Fruit fly (Drosophila melanogaster) whole organism, embryonic: ENCODE measurements around the gene bmm.

ENCODE experiments used
- CG10321 ChIP-seq: fragments of 200-800 bp; sonication (Bioruptor generic); IDR thresholded peaks from 2 replicates; pipeline ENCODE4 v1.3.6; 2022; ENCODE audit warnings: missing biosample characterization, missing genetic modification characterization
- CG10543 ChIP-seq: fragments of 200-800 bp; sonication (Bioruptor generic); optimal IDR thresholded peaks from 3 replicates; lab custom pipeline; 2017; ENCODE audit warnings: missing biosample characterization, mild to moderate bottlenecking, missing genetic modification characterization, moderate library complexity
- CG11560 ChIP-seq: fragments of 200-800 bp; sonication (Bioruptor generic); IDR thresholded peaks from 3 replicates; pipeline ENCODE4 v1.3.6; 2022; ENCODE audit warnings: missing biosample characterization, missing genetic modification characterization
- CG12071 ChIP-seq: fragments of 200-800 bp; sonication (Bioruptor generic); optimal IDR thresholded peaks from 3 replicates; lab custom pipeline; 2018; ENCODE audit warnings: missing biosample characterization, mild to moderate bottlenecking, missing genetic modification characterization
- CG12104 ChIP-seq: fragments of 200-800 bp; sonication (Bioruptor generic); optimal IDR thresholded peaks from 3 replicates; lab custom pipeline; 2016; ENCODE audit warnings: missing biosample characterization, missing genetic modification characterization
- CG12942 ChIP-seq: fragments of 200-800 bp; sonication (Bioruptor generic); optimal IDR thresholded peaks from 3 replicates; lab custom pipeline; 2016; ENCODE audit warnings: missing biosample characterization, missing genetic modification characterization
- CG13296 ChIP-seq: fragments of 200-800 bp; sonication (Bioruptor generic); optimal IDR thresholded peaks from 3 replicates; lab custom pipeline; 2018; ENCODE audit warnings: missing biosample characterization, mild to moderate bottlenecking, missing genetic modification characterization
- CG13775 ChIP-seq: fragments of 200-800 bp; sonication (Bioruptor generic); optimal IDR thresholded peaks from 3 replicates; lab custom pipeline; 2017; ENCODE audit warnings: missing biosample characterization, mild to moderate bottlenecking, missing genetic modification characterization
- CG1529 ChIP-seq: fragments of 200-800 bp; sonication (Bioruptor generic); optimal IDR thresholded peaks from 3 replicates; lab custom pipeline; 2018; ENCODE audit warnings: missing biosample characterization, missing genetic modification characterization
- CG17612 ChIP-seq: fragments of 200-800 bp; sonication (Bioruptor generic); IDR thresholded peaks from 2 replicates; pipeline ENCODE4 v1.3.6; 2022; ENCODE audit warnings: missing biosample characterization, missing genetic modification characterization
- CG4404 ChIP-seq: fragments of 200-800 bp; sonication (Bioruptor generic); IDR thresholded peaks from 2 replicates; pipeline ENCODE4 v1.3.6; 2022; ENCODE audit warnings: missing biosample characterization, missing genetic modification characterization
- CG4424 ChIP-seq: fragments of 200-800 bp; sonication (Bioruptor generic); optimal IDR thresholded peaks from 3 replicates; lab custom pipeline; 2016; ENCODE audit warnings: missing biosample characterization, missing genetic modification characterization
- CG4730 ChIP-seq: fragments of 200-800 bp; sonication (Bioruptor generic); IDR thresholded peaks from 2 replicates; pipeline ENCODE4 v1.3.6; 2022; ENCODE audit warnings: missing biosample characterization, missing genetic modification characterization
- CG6765 ChIP-seq: fragments of 200-800 bp; sonication (Bioruptor generic); optimal IDR thresholded peaks from 3 replicates; lab custom pipeline; 2017; ENCODE audit warnings: missing biosample characterization, mild to moderate bottlenecking, missing genetic modification characterization
- CG6854 ChIP-seq: fragments of 200-800 bp; sonication (Bioruptor generic); optimal IDR thresholded peaks from 3 replicates; lab custom pipeline; 2017; ENCODE audit warnings: missing biosample characterization, mild to moderate bottlenecking, missing genetic modification characterization
- CG7271 ChIP-seq: fragments of 200-800 bp; sonication (Bioruptor generic); optimal IDR thresholded peaks from 2 replicates; lab custom pipeline; 2018; ENCODE audit warnings: missing biosample characterization, mild to moderate bottlenecking, missing genetic modification characterization, moderate library complexity
- CG9437 ChIP-seq: fragments of 200-800 bp; sonication (Bioruptor generic); optimal IDR thresholded peaks from 2 replicates; lab custom pipeline; 2018; ENCODE audit warnings: missing biosample characterization, mild to moderate bottlenecking, missing genetic modification characterization
- CG9797 ChIP-seq: fragments of 200-800 bp; sonication (Bioruptor generic); optimal IDR thresholded peaks from 3 replicates; lab custom pipeline; 2018; ENCODE audit warnings: missing biosample characterization, mild to moderate bottlenecking, missing genetic modification characterization
- D ChIP-seq, 2 experiments: fragments of 200-800 bp in 1 of 2; fragments of >200 bp in 1 of 2; sonication (Bioruptor generic) in 1 of 2; optimal IDR thresholded peaks; 2 replicates in 1 of 2; 3 replicates in 1 of 2; lab custom pipeline; 2017; ENCODE audit warnings: mild to moderate bottlenecking in 1 of 2, missing biosample characterization in 1 of 2, missing genetic modification characterization in 1 of 2, missing genetic modification reagents in 1 of 2
- Dp ChIP-seq: fragments of 200-800 bp; sonication (Bioruptor generic); optimal IDR thresholded peaks from 2 replicates; lab custom pipeline; 2018; ENCODE audit warnings: missing biosample characterization, mild to moderate bottlenecking, missing genetic modification characterization, moderate library complexity
- HHEX ChIP-seq: fragments of 200-800 bp; sonication (Bioruptor generic); optimal IDR thresholded peaks from 3 replicates; lab custom pipeline; 2017; ENCODE audit warnings: missing biosample characterization, mild to moderate bottlenecking, missing genetic modification characterization, missing genetic modification reagents
- Hmr ChIP-seq: fragments of 200-800 bp; sonication (Bioruptor generic); optimal IDR thresholded peaks from 3 replicates; lab custom pipeline; 2017; ENCODE audit warnings: mild to moderate bottlenecking, missing biosample characterization, missing genetic modification reagents, missing genetic modification characterization
- Jarid2 ChIP-seq: fragments of 200-800 bp; sonication (Bioruptor generic); optimal IDR thresholded peaks from 3 replicates; lab custom pipeline; 2017; ENCODE audit warnings: mild to moderate bottlenecking, missing biosample characterization, missing genetic modification reagents, missing genetic modification characterization
- Kr ChIP-seq: fragments of 200-800 bp; sonication (Bioruptor generic); optimal IDR thresholded peaks from 2 replicates; lab custom pipeline; 2017; ENCODE audit warnings: missing biosample characterization, mild to moderate bottlenecking, missing genetic modification characterization
- MBD-R2 ChIP-seq: fragments of 200-800 bp; sonication (Bioruptor generic); IDR thresholded peaks from 2 replicates; pipeline ENCODE4 v1.3.6; 2022; ENCODE audit warnings: missing biosample characterization, missing genetic modification characterization
- Med ChIP-seq: fragments of 200-800 bp; sonication (Bioruptor generic); peaks from one replicate; lab custom pipeline; 2016; ENCODE audit warnings: missing biosample characterization, missing genetic modification characterization, mild to moderate bottlenecking, inconsistent platforms, moderate library complexity
- Meics ChIP-seq: fragments of 200-800 bp; sonication (Bioruptor generic); optimal IDR thresholded peaks from 2 replicates; lab custom pipeline; 2017; ENCODE audit warnings: missing biosample characterization, mild to moderate bottlenecking, missing genetic modification characterization
- NC2β ChIP-seq: fragments of 200-800 bp; sonication (Bioruptor generic); optimal IDR thresholded peaks from 2 replicates; lab custom pipeline; 2016; ENCODE audit warnings: missing biosample characterization, missing genetic modification characterization
- Poxn ChIP-seq: fragments of 200-800 bp; sonication (Bioruptor generic); IDR thresholded peaks from 2 replicates; pipeline ENCODE4 v1.3.6; 2022; ENCODE audit warnings: missing biosample characterization, missing genetic modification characterization
- Sox100B ChIP-seq: fragments of 200-800 bp; sonication (Bioruptor generic); optimal IDR thresholded peaks from 3 replicates; lab custom pipeline; 2018; ENCODE audit warnings: missing biosample characterization, mild to moderate bottlenecking, missing genetic modification characterization
- Ssrp ChIP-seq: fragments of 200-800 bp; sonication (Bioruptor generic); optimal IDR thresholded peaks from 2 replicates; lab custom pipeline; 2018; ENCODE audit warnings: missing biosample characterization, mild to moderate bottlenecking, missing genetic modification characterization, moderate library complexity
- Stat92E ChIP-seq, 3 experiments: fragments of >200 bp in 2 of 3; fragments of 200-800 bp in 1 of 3; sonication (Bioruptor generic) in 1 of 3; optimal IDR thresholded peaks; 2 replicates each; lab custom pipeline; 2017 to 2019; ENCODE audit warnings: missing biosample characterization in 3 of 3, missing genetic modification characterization in 3 of 3, mild to moderate bottlenecking in 1 of 3, moderate library complexity in 1 of 3
- Tbp ChIP-seq: fragments of >200 bp; optimal IDR thresholded peaks from 2 replicates; lab custom pipeline; 2018; ENCODE audit warnings: missing biosample characterization, missing genetic modification characterization
- bowl ChIP-seq: fragments of 200-800 bp; sonication (Bioruptor generic); IDR thresholded peaks from 2 replicates; pipeline ENCODE4 v1.3.6; 2022; ENCODE audit warnings: missing biosample characterization, missing genetic modification characterization
- btn ChIP-seq: fragments of 200-800 bp; sonication (Bioruptor generic); optimal IDR thresholded peaks from 2 replicates; lab custom pipeline; 2016; ENCODE audit warnings: missing biosample characterization, missing genetic modification characterization
- fd102C ChIP-seq: fragments of 200-800 bp; sonication (Bioruptor generic); optimal IDR thresholded peaks from 2 replicates; lab custom pipeline; 2018; ENCODE audit warnings: missing biosample characterization, mild to moderate bottlenecking, missing genetic modification characterization, moderate library complexity
- gce ChIP-seq: fragments of 200-800 bp; sonication (Bioruptor generic); IDR thresholded peaks from 3 replicates; pipeline ENCODE4 v1.3.6; 2022; ENCODE audit warnings: missing biosample characterization, missing genetic modification characterization
- ham ChIP-seq: fragments of 200-800 bp; sonication (Bioruptor generic); IDR thresholded peaks from 2 replicates; pipeline ENCODE4 v1.3.6; 2022; ENCODE audit warnings: missing biosample characterization, missing genetic modification characterization
- insv ChIP-seq, 2 experiments: fragments of 200-800 bp; sonication (Bioruptor generic); optimal IDR thresholded peaks; 3 replicates each; lab custom pipeline; 2016 to 2018; ENCODE audit warnings: missing biosample characterization in 2 of 2, missing genetic modification characterization in 2 of 2
- kni ChIP-seq: fragments of 200-800 bp; sonication (Bioruptor generic); optimal IDR thresholded peaks from 3 replicates; lab custom pipeline; 2017; ENCODE audit warnings: mild to moderate bottlenecking, missing biosample characterization, missing genetic modification reagents, missing genetic modification characterization
- mirr ChIP-seq: fragments of 200-800 bp; sonication (Bioruptor generic); optimal IDR thresholded peaks from 3 replicates; lab custom pipeline; 2018; ENCODE audit warnings: missing biosample characterization, mild to moderate bottlenecking, missing genetic modification characterization
- sd ChIP-seq: fragments of 200-800 bp; sonication (Bioruptor generic); optimal IDR thresholded peaks from 3 replicates; lab custom pipeline; 2018; ENCODE audit warnings: missing biosample characterization, mild to moderate bottlenecking, missing genetic modification characterization, moderate library complexity
- sens-2 ChIP-seq: fragments of 200-800 bp; sonication (Bioruptor generic); IDR thresholded peaks from 2 replicates; pipeline ENCODE4 v1.3.6; 2022; ENCODE audit warnings: missing biosample characterization, missing genetic modification characterization
- shn ChIP-seq: fragments of 200-800 bp; sonication (Bioruptor generic); optimal IDR thresholded peaks from 3 replicates; lab custom pipeline; 2016; ENCODE audit warnings: missing biosample characterization, missing genetic modification characterization
- so ChIP-seq: fragments of 200-800 bp; sonication (Bioruptor generic); IDR thresholded peaks from 3 replicates; pipeline ENCODE4 v1.3.6; 2022; ENCODE audit warnings: missing biosample characterization, missing genetic modification characterization
- unc-4 ChIP-seq: fragments of 200-800 bp; sonication (Bioruptor generic); IDR thresholded peaks from 2 replicates; pipeline ENCODE4 v1.3.6; 2022; ENCODE audit warnings: missing biosample characterization, missing genetic modification characterization; ENCODE audit not compliant: partially characterized antibody
- unpg ChIP-seq: fragments of 200-800 bp; sonication (Bioruptor generic); optimal IDR thresholded peaks from 3 replicates; lab custom pipeline; 2018; ENCODE audit warnings: missing biosample characterization, mild to moderate bottlenecking, missing genetic modification characterization, moderate library complexity
- usp ChIP-seq: fragments of >200 bp; optimal IDR thresholded peaks from 2 replicates; lab custom pipeline; 2017; ENCODE audit warnings: missing biosample characterization, missing genetic modification characterization
- vvl ChIP-seq: fragments of 200-800 bp; sonication (Bioruptor generic); IDR thresholded peaks from 2 replicates; pipeline ENCODE4 v1.3.6; 2022; ENCODE audit warnings: missing biosample characterization, missing genetic modification characterization

The bmm gene

DNA sequence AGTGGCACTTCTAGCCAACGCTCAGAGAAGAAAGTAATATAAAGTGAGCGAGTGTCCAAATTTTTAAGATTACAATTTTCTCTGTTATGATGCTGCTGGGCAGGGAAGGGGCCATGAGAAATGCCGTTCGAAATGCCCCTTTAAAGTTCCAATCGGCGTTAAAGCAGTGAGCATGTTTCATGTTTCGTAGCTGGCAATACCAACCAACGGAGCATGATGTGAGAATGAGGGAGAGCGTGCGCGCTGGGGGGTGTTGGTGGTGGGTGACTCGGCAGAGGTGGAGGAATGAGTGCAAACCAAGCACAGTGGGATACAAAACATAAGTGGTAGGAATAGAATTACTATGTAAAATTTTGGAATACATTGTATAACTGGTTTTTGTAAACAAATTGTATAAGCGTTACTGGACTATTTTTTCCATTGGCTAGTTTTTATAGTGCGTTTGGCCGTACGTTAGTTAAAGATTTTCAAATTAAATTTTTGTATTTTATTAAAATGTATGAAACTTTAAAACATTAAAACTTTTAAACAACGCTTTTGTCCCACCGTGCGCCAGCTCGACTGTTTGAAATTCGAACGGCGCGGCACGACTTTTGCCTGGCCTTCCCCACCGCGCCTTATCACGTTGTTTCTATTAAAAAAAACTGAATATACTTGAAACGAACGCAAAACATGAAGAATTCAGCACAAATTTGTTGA, 27.0 kb downstream of the bmm start (continued):
- TF ChIP-seq ham (GFP tag; lab: Robert Waterston, UW) (peak; percentile 99), Ssrp (peak; percentile 100), Dp (GFP tag; lab: Kevin White, UChicago) (peak; percentile 60), CG17612 (peak; percentile 99), vvl (GFP tag; lab: Robert Waterston, UW) (peak; percentile 100), CG13775 (GFP tag; lab: Kevin White, UChicago) (peak; percentile 100), CG10321 (peak; percentile 89), shn (peak; percentile 99), CG12104 (GFP tag; lab: Kevin White, UChicago) (peak; percentile 100), CG7271 (tag; lab: Kevin White, UChicago) (peak; percentile 96), Kr (GFP tag; lab: Kevin White, UChicago) (peak; percentile 94), CG1529 (GFP tag; lab: Kevin White, UChicago) (peak; percentile 100), CG6854 (peak; percentile 100), Jarid2 (GFP tag; lab: Kevin White, UChicago) (peak; percentile 98), gce (peak; percentile 99), btn (peak; percentile 93), Sox100B (GFP tag; lab: Kevin White, UChicago) (peak; percentile 100), CG4404 (GFP tag; lab: Robert Waterston, UW) (peak; percentile 100), Tbp (GFP tag; lab: Kevin White, UChicago) (no peak), bowl (peak; percentile 99), Med (GFP tag; lab: Kevin White, UChicago) (peak; percentile 100), CG12071 (GFP tag; lab: Kevin White, UChicago) (peak; percentile 99), CG10543 (GFP tag; lab: Kevin White, UChicago) (peak; percentile 100), Hmr (GFP tag; lab: Kevin White, UChicago) (peak; percentile 100), CG9797 (GFP tag; lab: Kevin White, UChicago) (peak; percentile 73), kni (peak; percentile 98), Stat92E (GFP tag; optimal IDR thresholded peaks at IDR 0.05; lab: Kevin White, UChicago) (peak in 1 of 3 experiments; percentile 99), mirr (GFP tag; lab: Kevin White, UChicago) (peak; percentile 99), CG11560 (tag; lab: Robert Waterston, UW) (peak; percentile 95), D (optimal IDR thresholded peaks at IDR 0.05; lab: Kevin White, UChicago) (no peak), D (GFP tag; optimal IDR thresholded peaks at IDR 0.05; lab: Kevin White, UChicago) (peak; percentile 100), unc-4 (GFP tag; lab: Robert Waterston, UW) (no peak), CG6765 (peak; percentile 100), CG4730 (GFP tag; lab: Robert Waterston, UW) (peak; percentile 99), CG12942 (GFP tag; lab: Kevin White, UChicago) (peak; percentile 99), unpg (peak; percentile 100), Poxn (GFP tag; lab: Robert Waterston, UW) (peak; percentile 99), Meics (GFP tag; lab: Kevin White, UChicago) (peak; percentile 100), CG4424 (GFP tag; lab: Kevin White, UChicago) (peak; percentile 100), so (GFP tag; lab: Robert Waterston, UW) (peak; percentile 100), CG13296 (GFP tag; lab: Kevin White, UChicago) (peak; percentile 100), MBD-R2 (GFP tag; lab: Robert Waterston, UW) (peak; percentile 100), fd102C (GFP tag; lab: Kevin White, UChicago) (peak; percentile 94), sens-2 (GFP tag; lab: Robert Waterston, UW) (peak; percentile 99), insv (GFP tag; optimal IDR thresholded peaks at IDR 0.05; lab: Kevin White, UChicago) (peak; percentile 69 to 91), usp (GFP tag; lab: Kevin White, UChicago) (no peak), NC2β (GFP tag; lab: Kevin White, UChicago) (peak; percentile 99), CG9437 (GFP tag; lab: Kevin White, UChicago) (peak; percentile 97), HHEX (GFP tag; lab: Kevin White, UChicago) (peak; percentile 100), sd (tag; lab: Kevin White, UChicago) (peak; percentile 99)
